Worm (Caenorhabditis elegans) whole organism, L1 larva: Measurements from ENCODE around the gene C09B9.7.
"Not testable (repeated sequence)": the region's sequence is repeated elsewhere in the genome, so short reads cannot be mapped to it uniquely, and the experiment has no call there.

ENCODE experiments used
- C16A3.4 ChIP-seq: fragments of 150-350 bp; optimal IDR thresholded peaks from 2 replicates; lab custom pipeline; 2014; ENCODE audit warnings: missing biosample characterization, missing genetic modification characterization
- F16B12.6 ChIP-seq: fragments of 150-350 bp; optimal IDR thresholded peaks from 2 replicates; lab custom pipeline; 2014; ENCODE audit warnings: missing biosample characterization, missing genetic modification characterization
- Y116A8C.19 ChIP-seq: sonication (generic microtip); optimal IDR thresholded peaks from 2 replicates; lab custom pipeline; 2016; ENCODE audit warnings: missing compliant biosample characterization, missing genetic modification characterization, borderline replicate concordance
- aha-1 ChIP-seq: fragments of 150-350 bp; optimal IDR thresholded peaks from 2 replicates; lab custom pipeline; 2014; ENCODE audit warnings: missing biosample characterization, missing genetic modification characterization
- ceh-63 ChIP-seq: fragments of 200-800 bp; sonication (Bioruptor generic); optimal IDR thresholded peaks from 2 replicates; lab custom pipeline; 2018; ENCODE audit warnings: mild to moderate bottlenecking, missing genetic modification characterization, missing compliant biosample characterization
- ceh-88 ChIP-seq: fragments of 200-800 bp; sonication (Bioruptor generic); IDR thresholded peaks from 2 replicates; pipeline ENCODE4 v1.3.6; 2022; ENCODE audit warnings: missing genetic modification characterization, missing compliant biosample characterization
- ceh-90 ChIP-seq: sonication (generic microtip); optimal IDR thresholded peaks from 2 replicates; lab custom pipeline; 2016; ENCODE audit warnings: missing genetic modification characterization, missing compliant biosample characterization
- dsc-1 ChIP-seq: sonication (generic microtip); optimal IDR thresholded peaks from 2 replicates; lab custom pipeline; 2016; ENCODE audit warnings: mild to moderate bottlenecking, missing genetic modification characterization, missing compliant biosample characterization
- efl-3 ChIP-seq: fragments of 200-800 bp; sonication (Bioruptor generic); optimal IDR thresholded peaks from 2 replicates; lab custom pipeline; 2018; ENCODE audit warnings: mild to moderate bottlenecking, missing genetic modification characterization, missing compliant biosample characterization
- egl-27 ChIP-seq, 2 experiments: fragments of 150-350 bp in 1 of 2; sonication (generic microtip); optimal IDR thresholded peaks; 3 replicates each; lab custom pipeline; 2017 to 2018; ENCODE audit warnings: missing biosample characterization in 2 of 2, missing genetic modification characterization in 2 of 2, missing genetic modification reagents in 2 of 2
- elt-3 ChIP-seq, 6 experiments: fragments of 150-350 bp in 1 of 6; sonication (generic microtip); optimal IDR thresholded peaks; 2 replicates each; lab custom pipeline; 2017 to 2018; ENCODE audit warnings: missing biosample characterization in 6 of 6, missing genetic modification characterization in 6 of 6, inconsistent platforms in 1 of 6
- fkh-8 ChIP-seq: sonication (generic microtip); optimal IDR thresholded peaks from 2 replicates; lab custom pipeline; 2016; ENCODE audit warnings: mild to moderate bottlenecking, missing genetic modification characterization, missing compliant biosample characterization
- fos-1 ChIP-seq: fragments of 150-350 bp; optimal IDR thresholded peaks from 2 replicates; lab custom pipeline; 2014; ENCODE audit warnings: missing biosample characterization, missing genetic modification characterization
- grh-1 ChIP-seq: fragments of 200-800 bp; sonication (Bioruptor generic); IDR thresholded peaks from 2 replicates; pipeline ENCODE4 v1.3.6; 2022; ENCODE audit warnings: missing genetic modification reagents, missing genetic modification characterization, missing compliant biosample characterization
- irx-1 ChIP-seq: sonication (generic microtip); optimal IDR thresholded peaks from 2 replicates; lab custom pipeline; 2016; ENCODE audit warnings: missing genetic modification characterization, missing compliant biosample characterization
- jun-1 ChIP-seq: fragments of 150-350 bp; optimal IDR thresholded peaks from 2 replicates; lab custom pipeline; 2014; ENCODE audit warnings: missing biosample characterization, missing genetic modification reagents, missing genetic modification characterization
- lin-13 ChIP-seq: fragments of 150-350 bp; optimal IDR thresholded peaks from 2 replicates; lab custom pipeline; 2014; ENCODE audit warnings: missing biosample characterization, missing genetic modification reagents, missing genetic modification characterization
- lin-14 ChIP-seq: fragments of 200-800 bp; sonication (Bioruptor generic); optimal IDR thresholded peaks from 2 replicates; lab custom pipeline; 2018; ENCODE audit warnings: mild to moderate bottlenecking, missing genetic modification characterization, moderate library complexity, missing compliant biosample characterization
- lin-35 ChIP-seq, 2 experiments: fragments of 150-350 bp; optimal IDR thresholded peaks; 2 replicates each; lab custom pipeline; 2014; ENCODE audit warnings: missing biosample characterization in 2 of 2, missing genetic modification characterization in 2 of 2, missing genetic modification reagents in 2 of 2
- lir-3 ChIP-seq: sonication (generic microtip); optimal IDR thresholded peaks from 2 replicates; lab custom pipeline; 2016; ENCODE audit warnings: mild to moderate bottlenecking, missing genetic modification characterization, moderate library complexity, missing compliant biosample characterization; ENCODE audit not compliant: poor library complexity
- mab-9 ChIP-seq: fragments of 200-800 bp; sonication (Bioruptor generic); IDR thresholded peaks from 2 replicates; pipeline ENCODE4 v1.3.6; 2022; ENCODE audit warnings: missing genetic modification reagents, missing genetic modification characterization, missing compliant biosample characterization
- mef-2 ChIP-seq: fragments of 150-350 bp; optimal IDR thresholded peaks from 2 replicates; lab custom pipeline; 2014; ENCODE audit warnings: missing biosample characterization, missing genetic modification characterization
- nhr-20 ChIP-seq: sonication (generic microtip); optimal IDR thresholded peaks from 2 replicates; lab custom pipeline; 2016; ENCODE audit warnings: mild to moderate bottlenecking, missing genetic modification characterization, missing compliant biosample characterization
- nhr-71 ChIP-seq: sonication (generic microtip); optimal IDR thresholded peaks from 2 replicates; lab custom pipeline; 2016; ENCODE audit warnings: mild to moderate bottlenecking, missing genetic modification characterization, moderate library complexity, missing compliant biosample characterization
- nhr-76 ChIP-seq: sonication (generic microtip); optimal IDR thresholded peaks from 2 replicates; lab custom pipeline; 2017; ENCODE audit warnings: missing biosample characterization, missing genetic modification characterization
- pag-3 ChIP-seq: sonication (generic microtip); optimal IDR thresholded peaks from 2 replicates; lab custom pipeline; 2017; ENCODE audit warnings: missing genetic modification characterization, mild to moderate bottlenecking, missing compliant biosample characterization, antibody characterized with exemption, borderline replicate concordance; ENCODE audit not compliant: insufficient read depth
- pax-3 ChIP-seq: fragments of 200-800 bp; sonication (Bioruptor generic); optimal IDR thresholded peaks from 2 replicates; lab custom pipeline; 2018; ENCODE audit warnings: mild to moderate bottlenecking, missing genetic modification characterization, moderate library complexity, missing compliant biosample characterization
- rnt-1 ChIP-seq: sonication (generic microtip); optimal IDR thresholded peaks from 2 replicates; lab custom pipeline; 2016; ENCODE audit warnings: mild to moderate bottlenecking, missing genetic modification characterization, moderate library complexity, missing compliant biosample characterization
- skn-1 ChIP-seq: fragments of 150-350 bp; optimal IDR thresholded peaks from 2 replicates; lab custom pipeline; 2014; ENCODE audit warnings: missing biosample characterization, missing genetic modification characterization
- snpc-4 ChIP-seq: fragments of 150-350 bp; optimal IDR thresholded peaks from 2 replicates; lab custom pipeline; 2014; ENCODE audit warnings: missing biosample characterization, missing genetic modification characterization
- snu-23 ChIP-seq: sonication (generic microtip); optimal IDR thresholded peaks from 2 replicates; lab custom pipeline; 2016; ENCODE audit warnings: missing genetic modification characterization, missing compliant biosample characterization
- sox-4 ChIP-seq: sonication (generic microtip); optimal IDR thresholded peaks from 2 replicates; lab custom pipeline; 2016; ENCODE audit warnings: missing genetic modification characterization, missing compliant biosample characterization
- sptf-1 ChIP-seq: fragments of 150-350 bp; optimal IDR thresholded peaks from 2 replicates; lab custom pipeline; 2014; ENCODE audit warnings: missing biosample characterization, missing genetic modification characterization
- tbx-2 ChIP-seq: sonication (generic microtip); optimal IDR thresholded peaks from 2 replicates; lab custom pipeline; 2016; ENCODE audit warnings: missing genetic modification characterization, missing compliant biosample characterization
- unc-30 ChIP-seq: sonication (generic microtip); optimal IDR thresholded peaks from 2 replicates; lab custom pipeline; 2017; ENCODE audit warnings: missing biosample characterization, missing genetic modification characterization
- unc-62 ChIP-seq: fragments of 150-350 bp; optimal IDR thresholded peaks from 2 replicates; lab custom pipeline; 2014; ENCODE audit warnings: missing biosample characterization, missing genetic modification reagents, missing genetic modification characterization
- unc-98 ChIP-seq: fragments of 200-800 bp; sonication (Bioruptor generic); IDR thresholded peaks from 2 replicates; pipeline ENCODE4 v1.3.6; 2022; ENCODE audit warnings: missing genetic modification characterization, missing compliant biosample characterization
- vab-15 ChIP-seq: sonication (generic microtip); optimal IDR thresholded peaks from 2 replicates; lab custom pipeline; 2017; ENCODE audit warnings: missing genotype, mild to moderate bottlenecking, missing genetic modification characterization, missing compliant biosample characterization
- xbp-1 ChIP-seq: sonication (generic microtip); optimal IDR thresholded peaks from 2 replicates; lab custom pipeline; 2016; ENCODE audit warnings: missing genetic modification characterization, missing compliant biosample characterization
- zag-1 ChIP-seq: fragments of 150-350 bp; optimal IDR thresholded peaks from 2 replicates; lab custom pipeline; 2014; ENCODE audit warnings: missing biosample characterization, missing genetic modification characterization
- ztf-4 ChIP-seq: fragments of 150-350 bp; optimal IDR thresholded peaks from 2 replicates; lab custom pipeline; 2014; ENCODE audit warnings: missing biosample characterization, missing genetic modification characterization

C09B9.7 gene

DNA sequence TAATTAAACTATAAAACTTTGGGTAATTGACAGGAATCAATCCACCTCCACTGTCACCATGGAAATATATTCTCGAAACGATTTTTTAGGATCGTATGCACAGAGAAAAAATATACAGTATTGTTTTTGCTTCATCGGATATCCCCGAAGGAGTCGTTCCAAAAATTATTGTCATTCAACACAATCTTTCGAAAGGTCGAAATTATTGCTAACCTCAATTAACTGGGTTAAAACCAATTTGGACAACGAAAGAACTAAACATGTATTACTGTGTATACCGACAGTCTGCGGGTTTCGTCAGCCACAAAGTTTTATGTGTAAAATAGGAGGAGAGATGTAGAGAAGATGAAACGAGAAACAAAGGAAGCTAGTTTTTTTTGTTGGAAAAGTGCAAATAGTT, 2.4 kb upstream of the C09B9.7 start (continued):
- TF ChIP-seq unc-62 (GFP tag; lab: Kevin White, UChicago) (no peak), mef-2 (tag; lab: Kevin White, UChicago) (no peak), grh-1 (GFP tag; lab: Robert Waterston, UW) (0 out of 2 replicates have a peak, but pooled peaks have one; percentile 34), ztf-4 (tag; lab: Kevin White, UChicago) (no peak), lin-13 (GFP tag; lab: Kevin White, UChicago) (no peak), elt-3 (tag; optimal IDR thresholded peaks at IDR 0.05; lab: Kevin White, UChicago) (peak in 1 of 6 experiments; percentile 5), nhr-71 (tag; lab: Kevin White, UChicago) (peak; percentile 43), egl-27 (tag; optimal IDR thresholded peaks at IDR 0.05; lab: Kevin White, UChicago) (no peak), ceh-90 (tag; lab: Kevin White, UChicago) (no peak), xbp-1 (peak; percentile 5), ceh-88 (GFP tag; lab: Robert Waterston, UW) (no peak), lin-14 (GFP tag; lab: Kevin White, UChicago) (peak; percentile 64), Y116A8C.19 (tag; lab: Kevin White, UChicago) (no peak), sox-4 (tag; lab: Kevin White, UChicago) (no peak), lir-3 (no peak)
- TF ChIP-seq, all 84 proteins: peak for 17

DNA sequence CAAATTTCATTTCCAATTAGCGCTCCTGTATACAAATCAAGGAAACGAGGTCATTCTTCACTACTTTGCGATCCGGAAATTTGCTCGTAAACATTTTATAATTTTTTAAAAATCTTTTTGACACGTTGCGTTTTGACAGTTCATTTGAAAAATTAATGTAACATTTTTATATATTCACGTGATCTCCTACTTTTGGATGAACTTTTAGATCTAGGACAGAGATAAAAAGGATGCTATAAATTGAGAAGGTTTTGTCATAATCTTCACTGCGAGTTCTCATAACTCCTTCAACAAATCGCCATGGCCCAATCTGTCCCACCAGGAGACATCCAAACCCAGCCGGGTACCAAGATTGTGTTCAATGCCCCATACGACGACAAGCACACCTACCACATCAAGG, 1.4 kb upstream of the C09B9.7 start, which contains the start of gene msp-57:
Gene msp-57 (plus strand): TSS at position 301 of the 400 bp plus-strand sequence.
- TF ChIP-seq irx-1 (tag; lab: Kevin White, UChicago); mab-9 (GFP tag; lab: Robert Waterston, UW); snu-23 (GFP tag; lab: Kevin White, UChicago): not testable (repeated sequence)
- TF ChIP-seq, all 84 proteins: peak for 0; not testable (repeated sequence) for 84

DNA sequence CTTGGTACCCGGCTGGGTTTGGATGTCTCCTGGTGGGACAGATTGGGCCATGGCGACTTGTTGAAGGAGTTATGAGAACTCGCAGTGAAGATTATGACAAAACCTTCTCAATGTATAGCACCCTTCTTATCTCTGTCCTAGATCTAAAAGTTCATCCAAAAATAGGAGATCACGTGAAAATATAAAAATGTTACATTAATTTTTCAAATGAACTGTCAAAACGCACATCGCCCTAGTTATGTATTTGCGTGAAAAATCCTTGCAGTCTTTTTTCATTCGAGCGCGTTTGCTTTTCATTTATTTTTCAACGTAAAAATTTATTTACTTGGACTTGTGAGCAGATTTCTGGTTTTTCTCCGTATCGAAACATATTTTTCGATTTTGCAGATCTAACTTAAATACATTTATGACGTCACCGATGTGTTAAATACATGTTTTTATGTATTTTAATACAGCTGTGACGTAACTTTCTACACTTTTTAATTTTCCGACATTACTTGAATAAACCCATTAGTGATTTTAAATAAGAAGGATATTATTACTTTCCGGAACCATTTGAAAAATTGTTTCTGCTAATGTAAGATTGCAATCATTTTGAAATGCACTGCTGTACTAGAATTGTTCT, 4.8 kb downstream of the C09B9.7 start, which contains the start of gene msp-55:
Gene msp-55 (minus strand): TSS at position 51 of the 625 bp plus-strand sequence.
- TF ChIP-seq elt-3 (tag; optimal IDR thresholded peaks at IDR 0.05; lab: Kevin White, UChicago) (no peak), efl-3 (GFP tag; lab: Kevin White, UChicago) (no peak), rnt-1 (tag; lab: Kevin White, UChicago) (no peak), fkh-8 (tag; lab: Kevin White, UChicago) (no peak), pag-3 (tag; lab: Kevin White, UChicago) (no peak), vab-15 (tag; lab: Kevin White, UChicago) (no peak), F16B12.6 (tag; lab: Kevin White, UChicago) (no peak), grh-1 (GFP tag; lab: Robert Waterston, UW) (no peak), C16A3.4 (tag; lab: Kevin White, UChicago) (no peak), lin-35 (GFP tag; optimal IDR thresholded peaks at IDR 0.05; lab: Kevin White, UChicago) (no peak), aha-1 (tag; lab: Kevin White, UChicago) (no peak), nhr-76 (tag; lab: Kevin White, UChicago) (no peak), skn-1 (tag; lab: Kevin White, UChicago) (no peak), lir-3 (no peak), fos-1 (tag; lab: Kevin White, UChicago) (no peak), tbx-2 (tag; lab: Kevin White, UChicago) (no peak), snpc-4 (tag; lab: Kevin White, UChicago) (no peak), nhr-20 (tag; lab: Kevin White, UChicago) (no peak), ceh-90 (tag; lab: Kevin White, UChicago) (no peak)

DNA sequence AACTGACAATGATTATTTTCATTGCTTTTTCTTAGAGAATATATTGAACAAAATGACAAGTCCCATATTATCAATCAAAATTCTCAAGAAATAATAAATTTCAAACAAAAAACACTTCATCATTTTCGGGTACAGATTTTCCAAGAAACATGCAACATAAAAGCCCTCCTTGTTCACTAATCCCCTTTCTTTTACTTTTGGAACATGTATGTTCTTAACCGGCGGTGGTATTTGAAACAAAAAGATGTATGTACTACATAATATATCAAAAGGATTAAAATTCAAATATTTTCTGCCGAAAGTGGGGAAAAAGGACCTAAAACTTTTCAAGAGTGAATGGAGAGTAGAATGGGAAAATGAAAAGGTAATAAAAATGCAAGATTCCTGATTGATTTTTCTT, 6.6 kb downstream of the C09B9.7 start:
- TF ChIP-seq Y116A8C.19 (tag; lab: Kevin White, UChicago), result no peak
- no peak for TF ChIP-seq unc-98 (GFP tag; lab: Robert Waterston, UW)
- no peak for TF ChIP-seq jun-1
- no peak for TF ChIP-seq zag-1 (tag; lab: Kevin White, UChicago)
- peak; percentile 48; the same call in 1 of the 2 replicates for TF ChIP-seq mab-9 (GFP tag; lab: Robert Waterston, UW)
- TF ChIP-seq dsc-1 (tag; lab: Kevin White, UChicago), result no peak
- no peak for TF ChIP-seq sptf-1 (tag; lab: Kevin White, UChicago)
- no peak for TF ChIP-seq ceh-63 (GFP tag; lab: Kevin White, UChicago)
- peak; percentile 62 for TF ChIP-seq unc-30 (tag; lab: Kevin White, UChicago)
- no peak for TF ChIP-seq pax-3 (tag; lab: Kevin White, UChicago)
- TF ChIP-seq nhr-20 (tag; lab: Kevin White, UChicago), result no peak
